Worm (Caenorhabditis elegans) whole organism, L1 larva: Measurements from ENCODE around the gene F29C12.6.

Experiments used
- C34B4.2 ChIP-seq: sonication (generic microtip); optimal IDR thresholded peaks from 2 replicates; lab custom pipeline; 2017; ENCODE audit warnings: mild to moderate bottlenecking, missing genetic modification characterization, missing compliant biosample characterization
- aly-2 ChIP-seq: fragments of 150-350 bp; optimal IDR thresholded peaks from 2 replicates; lab custom pipeline; 2014; ENCODE audit warnings: missing biosample characterization, missing genetic modification characterization
- blmp-1 ChIP-seq: fragments of 150-350 bp; optimal IDR thresholded peaks from 2 replicates; lab custom pipeline; 2014; ENCODE audit warnings: missing biosample characterization, missing genetic modification characterization
- ceh-63 ChIP-seq: fragments of 200-800 bp; sonication (Bioruptor generic); optimal IDR thresholded peaks from 2 replicates; lab custom pipeline; 2018; ENCODE audit warnings: mild to moderate bottlenecking, missing genetic modification characterization, missing compliant biosample characterization
- dpl-1 ChIP-seq, 3 experiments: fragments of 150-350 bp in 2 of 3; sonication (generic microtip) in 1 of 3; optimal IDR thresholded peaks; 2 replicates each; lab custom pipeline; 2014 to 2017; ENCODE audit warnings: missing biosample characterization in 3 of 3, missing genetic modification characterization in 3 of 3, missing genetic modification reagents in 3 of 3
- efl-1 ChIP-seq, 4 experiments: fragments of 150-350 bp; optimal IDR thresholded peaks in 3 of 4; peaks in 1 of 4; 1 replicate in 1 of 4; 2 replicates in 3 of 4; lab custom pipeline; 2014; ENCODE audit warnings: missing biosample characterization in 2 of 4, missing genetic modification characterization in 2 of 4, missing genetic modification reagents in 2 of 4
- elt-2 ChIP-seq: sonication (generic microtip); optimal IDR thresholded peaks from 2 replicates; lab custom pipeline; 2016; ENCODE audit warnings: missing genetic modification characterization, mild to moderate bottlenecking, inconsistent platforms, missing compliant biosample characterization, missing genetic modification reagents
- fkh-10 ChIP-seq: sonication (generic microtip); optimal IDR thresholded peaks from 2 replicates; lab custom pipeline; 2017; ENCODE audit warnings: missing biosample characterization, missing genetic modification reagents, missing genetic modification characterization
- fkh-4 ChIP-seq: sonication (generic microtip); optimal IDR thresholded peaks from 2 replicates; lab custom pipeline; 2016; ENCODE audit warnings: missing compliant biosample characterization, missing genetic modification characterization, borderline replicate concordance
- grh-1 ChIP-seq: fragments of 200-800 bp; sonication (Bioruptor generic); IDR thresholded peaks from 2 replicates; pipeline ENCODE4 v1.3.6; 2022; ENCODE audit warnings: missing genetic modification reagents, missing genetic modification characterization, missing compliant biosample characterization
- jun-1 ChIP-seq: fragments of 150-350 bp; optimal IDR thresholded peaks from 2 replicates; lab custom pipeline; 2014; ENCODE audit warnings: missing biosample characterization, missing genetic modification reagents, missing genetic modification characterization
- lin-13 ChIP-seq: fragments of 150-350 bp; optimal IDR thresholded peaks from 2 replicates; lab custom pipeline; 2014; ENCODE audit warnings: missing biosample characterization, missing genetic modification reagents, missing genetic modification characterization
- lin-35 ChIP-seq, 2 experiments: fragments of 150-350 bp; optimal IDR thresholded peaks; 2 replicates each; lab custom pipeline; 2014; ENCODE audit warnings: missing biosample characterization in 2 of 2, missing genetic modification characterization in 2 of 2, missing genetic modification reagents in 2 of 2
- nhr-11 ChIP-seq: fragments of 150-350 bp; optimal IDR thresholded peaks from 2 replicates; lab custom pipeline; 2014; ENCODE audit warnings: missing biosample characterization, missing genetic modification characterization
- nhr-12 ChIP-seq: sonication (generic microtip); optimal IDR thresholded peaks from 2 replicates; lab custom pipeline; 2017; ENCODE audit warnings: missing biosample characterization, missing genetic modification characterization
- nhr-237 ChIP-seq: fragments of 150-350 bp; optimal IDR thresholded peaks from 2 replicates; lab custom pipeline; 2014; ENCODE audit warnings: missing biosample characterization, missing genetic modification characterization
- nhr-77 ChIP-seq: fragments of 150-350 bp; optimal IDR thresholded peaks from 2 replicates; lab custom pipeline; 2014; ENCODE audit warnings: missing biosample characterization, missing genetic modification characterization
- nhr-85 ChIP-seq: sonication (generic microtip); peaks from one replicate; lab custom pipeline; 2016; ENCODE audit warnings: missing genetic modification characterization, inconsistent platforms, missing compliant biosample characterization
- nhr-90 ChIP-seq: sonication (generic microtip); optimal IDR thresholded peaks from 2 replicates; lab custom pipeline; 2016; ENCODE audit warnings: mild to moderate bottlenecking, missing genetic modification characterization, missing compliant biosample characterization; ENCODE audit not compliant: poor library complexity
- pax-3 ChIP-seq: fragments of 200-800 bp; sonication (Bioruptor generic); optimal IDR thresholded peaks from 2 replicates; lab custom pipeline; 2018; ENCODE audit warnings: mild to moderate bottlenecking, missing genetic modification characterization, moderate library complexity, missing compliant biosample characterization
- pqm-1 ChIP-seq: sonication (generic microtip); optimal IDR thresholded peaks from 3 replicates; lab custom pipeline; 2017; ENCODE audit warnings: missing biosample characterization, missing genetic modification characterization
- rnt-1 ChIP-seq: sonication (generic microtip); optimal IDR thresholded peaks from 2 replicates; lab custom pipeline; 2016; ENCODE audit warnings: mild to moderate bottlenecking, missing genetic modification characterization, moderate library complexity, missing compliant biosample characterization
- skn-1 ChIP-seq: fragments of 150-350 bp; optimal IDR thresholded peaks from 2 replicates; lab custom pipeline; 2014; ENCODE audit warnings: missing biosample characterization, missing genetic modification characterization
- swsn-7 ChIP-seq: sonication (generic microtip); optimal IDR thresholded peaks from 2 replicates; lab custom pipeline; 2016; ENCODE audit warnings: missing genetic modification characterization, missing compliant biosample characterization
- tbx-2 ChIP-seq: sonication (generic microtip); optimal IDR thresholded peaks from 2 replicates; lab custom pipeline; 2016; ENCODE audit warnings: missing genetic modification characterization, missing compliant biosample characterization
- tlp-1 ChIP-seq: fragments of 150-350 bp; optimal IDR thresholded peaks from 2 replicates; lab custom pipeline; 2014; ENCODE audit warnings: missing biosample characterization, missing genetic modification characterization
- unc-30 ChIP-seq: sonication (generic microtip); optimal IDR thresholded peaks from 2 replicates; lab custom pipeline; 2017; ENCODE audit warnings: missing biosample characterization, missing genetic modification characterization
- unc-62 ChIP-seq: fragments of 150-350 bp; optimal IDR thresholded peaks from 2 replicates; lab custom pipeline; 2014; ENCODE audit warnings: missing biosample characterization, missing genetic modification reagents, missing genetic modification characterization
- ztf-11 ChIP-seq, 2 experiments: sonication (generic microtip); optimal IDR thresholded peaks; 2 replicates each; lab custom pipeline; 2016 to 2017; ENCODE audit warnings: missing genetic modification characterization in 2 of 2, missing biosample characterization in 1 of 2, missing compliant biosample characterization in 1 of 2

The F29C12.6 gene

DNA sequence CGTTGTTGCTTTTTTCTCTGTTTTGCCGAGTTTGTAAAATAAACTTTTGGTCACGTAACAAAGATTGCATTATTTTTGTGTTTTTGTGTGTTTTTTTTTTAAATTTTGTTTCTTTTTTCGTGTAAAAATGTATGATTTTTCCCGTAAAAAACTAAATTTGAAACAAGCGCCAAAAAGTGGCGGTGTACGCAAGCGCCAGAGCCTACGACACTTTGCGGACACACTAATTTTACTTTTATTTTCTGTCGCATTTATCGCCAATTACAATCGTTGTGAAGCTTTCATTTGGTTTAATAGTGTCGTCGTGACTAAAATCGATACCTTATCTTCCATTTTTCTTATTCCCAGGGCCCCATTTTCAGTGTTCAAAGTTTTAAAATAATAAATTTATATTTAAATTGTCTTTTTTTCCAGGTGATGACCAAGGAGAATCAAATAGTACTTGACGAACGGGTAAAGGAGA is 45.9 kb upstream of the F29C12.6 start, which contains the start of the genes Y81G3A.1 and gcn-2 (continued):
- TF ChIP-seq rnt-1, result peak; percentile 74
- no peak for TF ChIP-seq elt-2 (tag; lab: Kevin White, UChicago)
- peak in 1 of 2 experiments; percentile 5 for TF ChIP-seq ztf-11 (tag; optimal IDR thresholded peaks at IDR 0.05; lab: Kevin White, UChicago)
- peak; percentile 56 for TF ChIP-seq nhr-90 (tag; lab: Kevin White, UChicago)
- no peak for TF ChIP-seq nhr-11 (tag; lab: Kevin White, UChicago)
- TF ChIP-seq grh-1, result no peak
- TF ChIP-seq swsn-7 (tag; lab: Kevin White, UChicago), result peak; percentile 65
- TF ChIP-seq lin-13 (GFP tag; lab: Kevin White, UChicago), result peak; percentile 43
- no peak for TF ChIP-seq skn-1 (tag; lab: Kevin White, UChicago)
- TF ChIP-seq nhr-85 (tag; lab: Kevin White, UChicago), result peak; percentile 60
- no peak for TF ChIP-seq jun-1 (tag; lab: Kevin White, UChicago)
- TF ChIP-seq dpl-1 (GFP tag; optimal IDR thresholded peaks at IDR 0.05; lab: Kevin White, UChicago), result peak; percentile 95 to 97 (median 97)
- no peak for TF ChIP-seq fkh-4
- TF ChIP-seq tbx-2 (tag; lab: Kevin White, UChicago), result peak; percentile 68
- peak; percentile 97 to 98 for TF ChIP-seq lin-35 (GFP tag; optimal IDR thresholded peaks at IDR 0.05; lab: Kevin White, UChicago)

DNA sequence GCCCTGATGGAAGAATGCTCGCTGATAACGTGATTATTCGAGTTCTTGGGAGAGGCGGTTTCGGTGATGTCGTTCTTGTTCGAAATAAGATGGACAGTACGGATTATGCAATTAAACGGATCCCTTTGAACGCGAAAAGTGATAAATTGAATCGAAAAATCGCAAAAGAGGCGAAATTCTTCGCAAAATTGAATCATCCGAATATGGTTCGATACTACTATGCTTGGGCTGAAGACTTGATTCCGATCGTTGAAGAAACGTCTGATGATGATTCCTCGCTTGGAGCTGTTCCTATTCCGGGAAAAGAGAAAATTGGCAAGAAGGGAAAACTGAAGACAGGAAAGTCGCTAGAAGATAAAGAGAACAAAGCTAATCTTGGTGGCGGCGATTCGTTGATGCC is 43.8 kb upstream of the F29C12.6 start:
- TF ChIP-seq unc-62 (no peak), efl-1 (optimal IDR thresholded peaks at IDR 0.05; lab: Kevin White, UChicago) (no peak), efl-1 (GFP tag; optimal IDR thresholded peaks at IDR 0.05 in 1 of 2; lab: Kevin White, UChicago) (peak in 1 of 2 experiments; percentile 54), tbx-2 (tag; lab: Kevin White, UChicago) (no peak)
- TF ChIP-seq, all 84 proteins: peak for 1

DNA sequence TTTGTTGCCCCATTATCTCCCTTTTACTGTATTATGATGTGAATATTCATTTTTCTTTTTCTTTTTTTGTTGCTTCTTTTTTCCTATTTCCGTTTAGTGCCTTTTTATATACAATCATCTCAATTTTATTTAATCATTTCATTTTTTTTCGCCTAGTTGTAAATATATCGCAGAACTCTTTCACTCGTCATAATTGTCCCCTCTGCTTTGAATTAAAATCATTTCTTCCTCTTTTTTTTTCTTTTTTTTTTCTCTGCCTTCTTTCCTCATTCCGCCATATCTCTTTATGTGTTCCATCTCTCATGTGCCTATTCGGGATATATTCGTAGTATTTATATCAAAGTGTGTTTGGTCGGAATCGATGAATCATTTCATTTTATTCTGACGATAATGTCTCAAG is 38.6 kb upstream of the F29C12.6 start, which contains the start of gene Y81G3A.4:
TSS of gene Y81G3A.4 (plus strand) at position 301 of the 400 bp plus-strand sequence.
- no peak for TF ChIP-seq pqm-1 (tag; lab: Kevin White, UChicago)
- TF ChIP-seq unc-30 (tag; lab: Kevin White, UChicago), result no peak
- TF ChIP-seq ztf-11 (tag; optimal IDR thresholded peaks at IDR 0.05; lab: Kevin White, UChicago), result no peak
- no peak for TF ChIP-seq lin-13 (GFP tag; lab: Kevin White, UChicago)
- no peak for TF ChIP-seq nhr-77 (tag; lab: Kevin White, UChicago)
- no peak for TF ChIP-seq fkh-10 (GFP tag; lab: Kevin White, UChicago)
- no peak for TF ChIP-seq C34B4.2

DNA sequence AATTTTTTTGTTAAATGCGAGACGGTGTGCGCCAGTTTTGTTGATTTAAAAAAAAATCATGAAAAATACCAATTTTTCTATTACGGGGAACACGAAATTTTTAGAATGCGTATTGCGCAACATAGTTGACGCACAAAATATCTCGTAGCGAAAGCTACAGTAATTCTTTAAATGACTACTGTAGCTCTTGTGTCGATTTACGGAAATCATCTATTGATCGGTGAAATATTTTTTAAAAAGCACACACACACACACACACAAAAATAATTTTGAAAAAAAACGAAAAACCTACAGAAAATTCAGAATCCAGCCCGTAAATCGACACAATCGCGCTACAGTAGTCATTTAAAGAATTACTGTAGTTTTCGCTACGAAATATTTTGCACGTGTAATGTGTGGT is 37.8 kb upstream of the F29C12.6 start:
- TF ChIP-seq pax-3 (no peak), nhr-237 (tag; lab: Kevin White, UChicago) (no peak), aly-2 (tag; lab: Kevin White, UChicago) (no peak)

DNA sequence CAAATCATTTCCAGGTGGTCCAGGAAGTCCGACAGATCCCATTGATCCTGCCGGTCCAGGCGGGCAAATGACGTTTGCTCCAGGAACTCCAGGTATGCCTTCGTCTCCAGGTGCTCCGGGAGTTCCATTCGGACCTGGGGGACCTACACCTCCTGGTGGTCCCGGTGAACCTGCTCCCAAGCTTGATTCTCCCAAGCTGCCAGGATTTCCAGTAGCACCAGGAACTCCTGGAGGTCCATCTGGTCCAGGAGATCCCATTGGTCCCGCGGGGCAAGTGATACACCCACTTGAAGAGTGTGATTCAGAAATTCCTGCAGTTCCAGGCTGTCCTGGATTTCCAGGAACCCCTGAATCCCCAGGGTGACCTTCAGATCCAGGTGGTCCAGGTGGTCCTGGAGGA is 33.4 kb upstream of the F29C12.6 start:
- no peak for TF ChIP-seq ceh-63 (GFP tag; lab: Kevin White, UChicago)
- peak; percentile 9 for TF ChIP-seq nhr-85 (tag; lab: Kevin White, UChicago)
- no peak for TF ChIP-seq efl-1 (optimal IDR thresholded peaks at IDR 0.05; lab: Kevin White, UChicago)
- TF ChIP-seq efl-1 (GFP tag; optimal IDR thresholded peaks at IDR 0.05 in 1 of 2; lab: Kevin White, UChicago), result peak in 1 of 2 experiments; percentile 85

DNA sequence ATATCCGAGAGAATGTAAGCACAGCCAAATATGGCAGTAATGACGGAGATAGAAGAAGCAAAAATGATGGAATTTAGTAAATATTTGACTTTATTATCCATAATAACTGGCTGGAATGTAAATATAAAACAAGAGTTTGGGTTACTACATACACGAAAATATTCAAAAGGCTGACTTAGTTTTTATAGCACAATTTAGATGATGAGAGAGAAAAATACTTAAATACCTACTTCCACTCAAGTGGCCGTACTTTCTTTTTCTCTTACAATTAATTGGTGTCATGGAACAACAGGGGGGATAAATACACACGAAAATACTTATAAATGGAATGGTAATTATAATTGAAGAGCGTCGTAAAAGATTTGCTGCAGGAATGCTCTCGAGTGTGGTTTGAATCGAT is 31.5 kb upstream of the F29C12.6 start, which contains the start of gene col-86:
TSS of gene col-86 (minus strand) at position 101 of the 400 bp plus-strand sequence.
- no peak for TF ChIP-seq tlp-1 (tag; lab: Kevin White, UChicago)

DNA sequence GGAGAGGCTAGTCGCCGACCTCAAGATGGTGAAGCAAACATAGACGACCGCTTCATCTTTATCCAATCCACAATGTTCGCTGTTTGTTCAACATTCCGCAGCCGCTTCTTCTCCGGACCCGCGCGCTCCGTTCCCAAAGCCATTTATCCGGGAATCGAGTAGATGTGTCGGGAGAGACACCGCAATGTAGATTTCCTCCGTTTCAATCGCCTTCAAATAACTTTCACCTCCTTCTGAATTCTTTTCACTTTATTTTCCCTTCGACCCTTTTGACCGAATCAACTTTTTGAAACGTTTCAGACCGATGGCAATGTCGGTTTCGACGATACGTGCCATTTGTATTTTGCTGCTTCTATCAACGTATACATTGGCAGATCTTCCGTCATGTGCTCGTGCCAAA is 22.0 kb upstream of the F29C12.6 start, which contains the start of gene pqn-32:
TSS of gene pqn-32 (plus strand) at position 301 of the 400 bp plus-strand sequence.
- TF ChIP-seq blmp-1 (tag; lab: Kevin White, UChicago), result peak; percentile 67
- no peak for TF ChIP-seq nhr-12 (tag; lab: Kevin White, UChicago)
- no peak for TF ChIP-seq efl-1 (optimal IDR thresholded peaks at IDR 0.05; lab: Kevin White, UChicago)
- peak in 1 of 2 experiments; percentile 63 for TF ChIP-seq efl-1 (GFP tag; optimal IDR thresholded peaks at IDR 0.05 in 1 of 2; lab: Kevin White, UChicago)
